Worm (Caenorhabditis elegans) whole organism, young adult: ENCODE data around the gene pho-11.
A peak's percentile ranks its signal among the peaks of the same experiment; 100 is the strongest.

ENCODE experiments used
- B0019.2 ChIP-seq: fragments of 200-800 bp; sonication (Bioruptor generic); conservative IDR thresholded peaks from 2 replicates; pipeline ENCODE4 v1.3.6; 2022; ENCODE audit warnings: missing genetic modification reagents, missing genetic modification characterization, missing compliant biosample characterization
- C17E4.6 ChIP-seq: fragments of 200-800 bp; sonication (Bioruptor generic); IDR thresholded peaks from 2 replicates; pipeline ENCODE4 v1.3.6; 2022; ENCODE audit warnings: missing genetic modification reagents, missing genetic modification characterization, missing compliant biosample characterization
- F37B4.10 ChIP-seq: fragments of 200-800 bp; sonication (Bioruptor generic); IDR thresholded peaks from 2 replicates; pipeline ENCODE4 v1.3.6; 2022; ENCODE audit warnings: missing genetic modification characterization, missing compliant biosample characterization
- F55B11.4 ChIP-seq: sonication (generic microtip); optimal IDR thresholded peaks from 2 replicates; lab custom pipeline; 2016; ENCODE audit warnings: missing compliant biosample characterization, missing genetic modification characterization, borderline replicate concordance; ENCODE audit not compliant: insufficient read depth
- atf-7 ChIP-seq: sonication (generic microtip); optimal IDR thresholded peaks from 2 replicates; lab custom pipeline; 2017; ENCODE audit warnings: mild to moderate bottlenecking, missing genetic modification characterization, missing compliant biosample characterization
- efl-1 ChIP-seq: fragments of 150-350 bp; optimal IDR thresholded peaks from 2 replicates; lab custom pipeline; 2014; ENCODE audit warnings: missing biosample characterization, missing genetic modification reagents, missing genetic modification characterization
- fkh-3 ChIP-seq: sonication (generic microtip); optimal IDR thresholded peaks from 2 replicates; lab custom pipeline; 2016; ENCODE audit warnings: mild to moderate bottlenecking, missing genetic modification characterization, missing compliant biosample characterization
- him-1 ChIP-seq: sonication (generic microtip); optimal IDR thresholded peaks from 2 replicates; lab custom pipeline; 2016; ENCODE audit warnings: missing genotype, missing genetic modification reagents, missing genetic modification characterization, missing compliant biosample characterization
- hmg-20 ChIP-seq: fragments of 200-800 bp; sonication (Bioruptor generic); IDR thresholded peaks from 2 replicates; pipeline ENCODE4 v1.3.6; 2022; ENCODE audit warnings: missing genetic modification reagents, missing genetic modification characterization, missing compliant biosample characterization
- lin-35 ChIP-seq, 3 experiments: fragments of 150-350 bp in 2 of 3; sonication (generic microtip) in 1 of 3; optimal IDR thresholded peaks; 2 replicates each; lab custom pipeline; 2014 to 2018; ENCODE audit warnings: missing biosample characterization in 3 of 3, missing genetic modification characterization in 3 of 3, missing genetic modification reagents in 3 of 3
- madf-3 ChIP-seq: fragments of 200-800 bp; sonication (Bioruptor generic); IDR thresholded peaks from 2 replicates; pipeline ENCODE4 v1.3.6; 2022; ENCODE audit warnings: missing genetic modification reagents, missing genetic modification characterization, missing compliant biosample characterization
- madf-6 ChIP-seq: fragments of 200-800 bp; sonication (Bioruptor generic); IDR thresholded peaks from 2 replicates; pipeline ENCODE4 v1.3.6; 2022; ENCODE audit warnings: missing genetic modification reagents, missing genetic modification characterization, missing compliant biosample characterization
- snpc-3.4 ChIP-seq: sonication (generic microtip); optimal IDR thresholded peaks from 2 replicates; lab custom pipeline; 2017; ENCODE audit warnings: missing genetic modification characterization, mild to moderate bottlenecking, missing compliant biosample characterization, antibody characterized with exemption, moderate library complexity, missing genotype, missing genetic modification reagents

pho-11 gene

ce11 chrII:9980077-9980631, 48.5 kb downstream of the pho-11 start, which contains the start of gene ZK892.6:
Gene ZK892.6, minus strand, starts transcription at chrII:9980127.
- TF ChIP-seq efl-1 (GFP tag; lab: Kevin White, UChicago) (peak; percentile 80), madf-6 (GFP tag; lab: Robert Waterston, UW) (peak; percentile 70), him-1 (no peak)
- TF ChIP-seq, all 124 proteins: peak for 2

ce11 chrII:9981760-9982159, 50.1 kb downstream of the pho-11 start, which contains the start of gene sdz-38:
Gene sdz-38, minus strand, starts transcription at chrII:9981860.
- no peak for TF ChIP-seq atf-7 (tag; lab: Kevin White, UChicago)
- TF ChIP-seq madf-3 (GFP tag; lab: Robert Waterston, UW): 0 out of 2 replicates have a peak, but pooled peaks have one; percentile 10

DNA sequence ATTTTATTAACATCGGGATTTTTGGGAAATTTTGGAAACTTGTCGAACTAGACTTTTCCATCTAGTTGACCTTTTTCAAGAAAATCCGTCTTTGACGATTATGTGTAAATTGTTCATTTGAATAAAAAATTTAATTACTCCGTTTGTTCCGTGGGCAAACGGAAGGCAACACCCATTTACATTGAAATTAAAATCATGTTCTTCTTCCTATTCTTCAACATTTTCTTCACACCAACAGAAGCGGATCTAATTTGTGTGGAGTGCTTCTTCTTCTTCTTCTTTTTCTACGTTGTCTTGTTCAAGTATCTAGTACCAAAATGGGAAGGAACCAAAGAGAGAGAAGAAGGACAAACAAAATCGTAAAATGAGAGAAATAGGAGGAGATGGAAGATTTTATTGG, 50.8 kb downstream of the pho-11 start:
- TF ChIP-seq C17E4.6 (GFP tag; lab: Robert Waterston, UW) (no peak), F37B4.10 (GFP tag; lab: Robert Waterston, UW) (no peak), snpc-3.4 (tag; lab: Kevin White, UChicago) (no peak), F55B11.4 (tag; lab: Kevin White, UChicago) (no peak), lin-35 (GFP tag; optimal IDR thresholded peaks at IDR 0.05; lab: Kevin White, UChicago) (no peak), B0019.2 (GFP tag; lab: Robert Waterston, UW) (no peak), fkh-3 (tag; lab: Kevin White, UChicago) (no peak), hmg-20 (GFP tag; lab: Robert Waterston, UW) (no peak)
